Worm (Caenorhabditis elegans): ENCODE data around the gene ZC250.4.

Gene ZC250.4

DNA sequence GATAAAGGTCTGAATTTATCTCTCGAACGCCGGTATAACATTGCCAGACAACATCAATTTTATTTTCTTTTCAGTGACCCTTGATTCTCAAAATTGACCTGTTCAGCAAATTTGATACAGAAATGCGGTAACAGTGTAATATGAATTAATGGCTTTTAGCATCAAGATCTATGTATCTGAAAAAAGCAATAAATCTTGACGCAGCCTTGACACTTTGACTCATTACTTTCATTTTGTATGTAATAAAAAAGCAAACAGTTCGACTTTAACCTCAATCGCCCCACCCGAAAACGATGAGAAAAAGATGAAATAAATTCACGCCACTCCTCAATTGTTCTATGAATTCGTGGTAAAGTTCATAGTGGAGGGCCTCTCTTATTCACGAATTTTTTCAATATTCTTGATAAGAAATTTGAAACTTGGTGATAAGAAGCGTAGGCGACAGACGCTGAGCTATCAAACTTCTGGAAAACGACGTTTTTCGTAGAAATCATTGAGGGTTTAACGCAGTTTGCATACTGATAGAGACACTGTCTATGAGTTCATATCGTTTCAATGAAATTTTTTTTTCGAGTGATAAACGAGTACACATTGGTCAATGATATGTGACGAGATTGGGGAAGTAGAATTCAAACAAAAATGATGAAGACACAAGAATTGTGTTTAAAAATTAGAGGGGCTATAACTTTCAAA is 8.7 kb upstream of the ZC250.4 start (continued):
- TF ChIP-seq lin-35 (GFP tag; optimal IDR thresholded peaks at IDR 0.05) (no peak), ceh-63 (GFP tag; optimal IDR thresholded peaks at IDR 0.05) (no peak), ztf-4 (tag; optimal IDR thresholded peaks at IDR 0.05) (no peak), F16B12.6 (tag; optimal IDR thresholded peaks at IDR 0.05) (no peak), irx-1 (tag; optimal IDR thresholded peaks at IDR 0.05) (no peak), dsc-1 (tag; optimal IDR thresholded peaks at IDR 0.05) (no peak), jun-1 (tag; optimal IDR thresholded peaks at IDR 0.05) (peak; percentile 21), nhr-12 (tag; optimal IDR thresholded peaks at IDR 0.05) (no peak), tbx-2 (tag; optimal IDR thresholded peaks at IDR 0.05) (no peak), mep-1 (tag; optimal IDR thresholded peaks at IDR 0.05) (no peak), mdl-1 (tag; optimal IDR thresholded peaks at IDR 0.05) (no peak), aha-1 (tag; optimal IDR thresholded peaks at IDR 0.05) (no peak), Y116A8C.19 (tag; optimal IDR thresholded peaks at IDR 0.05; ENCODE audit: borderline replicate concordance) (no peak), egl-27 (tag; optimal IDR thresholded peaks at IDR 0.05) (no peak), unc-86 (tag; optimal IDR thresholded peaks at IDR 0.05) (no peak), egl-13 (tag; optimal IDR thresholded peaks at IDR 0.05) (no peak), hlh-4 (tag; optimal IDR thresholded peaks at IDR 0.05) (no peak), elt-2 (tag; optimal IDR thresholded peaks at IDR 0.05) (peak; percentile 96), lin-14 (GFP tag; optimal IDR thresholded peaks at IDR 0.05) (peak; percentile 5), ceh-82 (tag; optimal IDR thresholded peaks at IDR 0.05) (no peak), pax-3 (tag; optimal IDR thresholded peaks at IDR 0.05) (no peak), elt-3 (tag; optimal IDR thresholded peaks at IDR 0.05) (no peak), ets-5 (GFP tag; IDR thresholded peaks at IDR 0.05) (no peak), C04F5.9 (tag; optimal IDR thresholded peaks at IDR 0.05) (no peak), pqm-1 (tag; optimal IDR thresholded peaks at IDR 0.05) (peak; percentile 99), unc-130 (tag; optimal IDR thresholded peaks at IDR 0.05) (no peak), fkh-10 (GFP tag; optimal IDR thresholded peaks at IDR 0.05) (no peak), nhr-77 (tag; optimal IDR thresholded peaks at IDR 0.05) (no peak), nhr-47 (tag; optimal IDR thresholded peaks at IDR 0.05) (no peak), sptf-1 (tag; optimal IDR thresholded peaks at IDR 0.05) (no peak), nhr-19 (GFP tag; conservative IDR thresholded peaks at IDR 0.05) (no peak; the same call in 1 of the 2 replicates), C34B4.2 (tag; optimal IDR thresholded peaks at IDR 0.05) (no peak), nhr-20 (tag; optimal IDR thresholded peaks at IDR 0.05) (peak; percentile 2), unc-98 (GFP tag; IDR thresholded peaks at IDR 0.05) (no peak), zip-4 (GFP tag; optimal IDR thresholded peaks at IDR 0.05) (no peak), ceh-8 (GFP tag; optimal IDR thresholded peaks at IDR 0.05) (no peak), zag-1 (tag; optimal IDR thresholded peaks at IDR 0.05) (no peak), nhr-237 (tag; optimal IDR thresholded peaks at IDR 0.05) (no peak), lsy-2 (tag; optimal IDR thresholded peaks at IDR 0.05) (no peak), C16A3.4 (tag; optimal IDR thresholded peaks at IDR 0.05) (no peak), tlp-1 (tag; optimal IDR thresholded peaks at IDR 0.05) (peak; percentile 85), ceh-90 (tag; optimal IDR thresholded peaks at IDR 0.05) (no peak)

DNA sequence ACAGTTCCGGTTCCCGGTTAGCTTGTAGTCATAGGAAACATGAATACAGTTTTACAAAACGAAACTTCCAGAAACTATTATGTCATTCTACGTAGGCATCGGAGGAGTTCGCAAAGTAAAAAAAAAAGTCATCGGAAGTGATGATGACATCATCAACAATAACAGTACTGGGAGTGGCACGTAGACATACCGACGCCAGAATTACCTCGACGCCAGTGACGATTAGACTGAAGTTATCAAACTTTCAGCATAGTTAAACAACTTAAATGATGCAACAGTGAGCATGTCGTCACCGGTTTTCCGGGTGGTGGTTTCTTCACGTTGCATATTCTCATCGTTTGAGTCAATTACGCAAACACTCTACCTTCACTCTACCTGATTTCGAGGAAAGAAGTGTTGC is 7.5 kb upstream of the ZC250.4 start:
- TF ChIP-seq ama-1 (optimal IDR thresholded peaks at IDR 0.05) (no peak), fkh-10 (GFP tag; optimal IDR thresholded peaks at IDR 0.05) (no peak), egl-13 (tag; optimal IDR thresholded peaks at IDR 0.05) (no peak), C34B4.2 (tag; optimal IDR thresholded peaks at IDR 0.05) (no peak), pqm-1 (tag; optimal IDR thresholded peaks at IDR 0.05) (no peak), Y116A8C.19 (tag; optimal IDR thresholded peaks at IDR 0.05; ENCODE audit: borderline replicate concordance) (no peak), unc-30 (tag; optimal IDR thresholded peaks at IDR 0.05) (no peak), C04F5.9 (tag; optimal IDR thresholded peaks at IDR 0.05) (no peak), irx-1 (tag; optimal IDR thresholded peaks at IDR 0.05) (no peak), elt-2 (tag; optimal IDR thresholded peaks at IDR 0.05) (no peak), fos-1 (tag; optimal IDR thresholded peaks at IDR 0.05) (no peak)
